Worm (Caenorhabditis elegans) whole organism, L4 larva: ENCODE results near the gene sfa-1.

Source experiments
- lin-29 ChIP-seq: fragments of 200-800 bp; sonication (Bioruptor generic); IDR thresholded peaks from 2 replicates; pipeline ENCODE4 v1.3.6; 2022; ENCODE audit warnings: missing genetic modification reagents, missing genetic modification characterization, missing compliant biosample characterization
- lir-3 ChIP-seq: sonication (generic microtip); optimal IDR thresholded peaks from 2 replicates; lab custom pipeline; 2016; ENCODE audit warnings: mild to moderate bottlenecking, missing genetic modification characterization, missing compliant biosample characterization

DNA sequence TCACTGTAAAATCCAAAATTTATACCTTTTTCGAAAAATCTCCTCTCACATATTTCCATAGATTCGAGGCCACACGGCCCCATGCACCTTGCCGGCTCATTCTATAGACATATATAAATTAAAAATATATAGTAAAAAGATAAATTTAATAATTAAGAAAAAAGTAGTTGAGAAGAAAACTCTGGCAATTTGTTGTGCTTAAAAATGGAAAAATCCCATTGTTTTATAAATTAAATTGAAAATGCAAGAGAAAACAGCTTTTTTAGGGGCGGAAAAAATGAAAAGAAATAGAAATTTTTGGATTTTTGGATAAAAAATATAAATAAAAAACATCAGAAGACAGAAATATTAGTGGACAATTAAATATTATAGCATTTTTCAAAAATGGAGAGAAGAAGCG, 7.2 kb downstream of the sfa-1 start, which contains the start of gene Y116A8C.30:
- no peak for TF ChIP-seq lin-29 (GFP tag; lab: Robert Waterston, UW)
- TF ChIP-seq lir-3 (tag; lab: Kevin White, UChicago) = no peak
